Worm (Caenorhabditis elegans): Measurements from ENCODE around the gene idpb-4.

The idpb-4 gene

DNA sequence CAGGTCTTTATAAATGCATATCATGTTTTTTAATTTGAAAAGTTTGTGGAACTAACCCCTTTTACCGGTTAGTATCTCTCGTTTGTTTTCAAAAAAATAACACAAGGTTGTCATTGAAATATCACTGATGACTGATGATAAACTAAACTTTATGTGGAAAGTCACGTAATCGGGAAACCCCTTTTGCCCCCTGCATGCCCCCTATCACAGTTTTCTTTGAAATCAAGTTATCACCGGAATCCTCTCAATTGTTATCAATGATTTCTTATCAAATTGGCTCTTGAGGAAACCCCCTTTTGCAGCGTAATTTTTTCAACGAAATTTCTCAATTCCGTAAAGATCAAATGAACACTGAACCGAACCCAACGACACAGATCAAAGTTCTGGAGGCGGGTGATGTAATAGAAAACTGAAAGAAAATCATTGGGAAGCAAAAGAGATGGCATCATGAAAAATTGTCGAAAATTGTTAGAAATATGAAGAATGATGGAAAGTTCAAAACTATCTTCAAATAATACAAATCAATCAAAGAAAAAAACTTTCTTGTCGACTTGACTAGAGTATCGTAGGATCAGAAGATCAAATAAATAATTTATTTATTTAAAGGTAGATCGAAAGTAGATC is 3.1 kb upstream of the idpb-4 start:
- TF ChIP-seq ceh-63 (GFP tag; optimal IDR thresholded peaks at IDR 0.05) (no peak), mab-9 (GFP tag; IDR thresholded peaks at IDR 0.05) (no peak), nhr-19 (GFP tag; conservative IDR thresholded peaks at IDR 0.05) (peak; percentile 77), elt-2 (tag; optimal IDR thresholded peaks at IDR 0.05) (peak; percentile 93), hlh-17 (GFP tag; optimal IDR thresholded peaks at IDR 0.05; ENCODE audit: borderline replicate concordance) (no peak), nhr-71 (tag; optimal IDR thresholded peaks at IDR 0.05) (peak; percentile 83), nhr-85 (tag) (peak; percentile 96), aly-2 (tag; optimal IDR thresholded peaks at IDR 0.05) (no peak), C16A3.4 (tag; optimal IDR thresholded peaks at IDR 0.05) (peak; percentile 14), ceh-8 (GFP tag; optimal IDR thresholded peaks at IDR 0.05) (no peak), unc-30 (tag; optimal IDR thresholded peaks at IDR 0.05) (no peak), mep-1 (tag; optimal IDR thresholded peaks at IDR 0.05) (no peak), ceh-90 (tag; optimal IDR thresholded peaks at IDR 0.05) (no peak), egl-13 (tag; optimal IDR thresholded peaks at IDR 0.05) (no peak), ces-1 (GFP tag; optimal IDR thresholded peaks at IDR 0.05) (no peak), lsy-2 (tag; optimal IDR thresholded peaks at IDR 0.05) (peak; percentile 5), fos-1 (tag; optimal IDR thresholded peaks at IDR 0.05) (peak; percentile 41), fkh-8 (tag; optimal IDR thresholded peaks at IDR 0.05) (no peak), pqm-1 (tag; optimal IDR thresholded peaks at IDR 0.05) (peak; percentile 63), mef-2 (tag; optimal IDR thresholded peaks at IDR 0.05) (no peak), ceh-82 (tag; optimal IDR thresholded peaks at IDR 0.05) (no peak), lin-14 (GFP tag; optimal IDR thresholded peaks at IDR 0.05) (peak; percentile 80), tbx-2 (tag; optimal IDR thresholded peaks at IDR 0.05) (peak; percentile 65), nhr-76 (tag; optimal IDR thresholded peaks at IDR 0.05) (no peak), C04F5.9 (tag; optimal IDR thresholded peaks at IDR 0.05) (no peak), nhr-90 (tag; optimal IDR thresholded peaks at IDR 0.05; ENCODE audit: poor library complexity) (peak; percentile 74), efl-1 (optimal IDR thresholded peaks at IDR 0.05) (peak in 1 of 2 experiments; percentile 15), efl-1 (GFP tag; optimal IDR thresholded peaks at IDR 0.05 in 1 of 2) (peak in 1 of 2 experiments; percentile 89), grh-1 (GFP tag; IDR thresholded peaks at IDR 0.05) (peak; percentile 76), unc-98 (GFP tag; IDR thresholded peaks at IDR 0.05) (no peak), unc-86 (tag; optimal IDR thresholded peaks at IDR 0.05) (no peak), snpc-4 (tag; optimal IDR thresholded peaks at IDR 0.05) (no peak), pag-3 (tag; optimal IDR thresholded peaks at IDR 0.05; ENCODE audit: borderline replicate concordance, insufficient read depth) (no peak), fkh-10 (GFP tag; optimal IDR thresholded peaks at IDR 0.05) (no peak), sptf-1 (tag; optimal IDR thresholded peaks at IDR 0.05) (no peak), zag-1 (tag; optimal IDR thresholded peaks at IDR 0.05) (no peak), unc-130 (tag; optimal IDR thresholded peaks at IDR 0.05) (peak; percentile 23), lin-35 (GFP tag; optimal IDR thresholded peaks at IDR 0.05) (peak in 1 of 2 experiments; percentile 40), ama-1 (optimal IDR thresholded peaks at IDR 0.05) (no peak), xbp-1 (tag; optimal IDR thresholded peaks at IDR 0.05) (no peak), tlp-1 (tag; optimal IDR thresholded peaks at IDR 0.05) (no peak), elt-3 (tag; optimal IDR thresholded peaks at IDR 0.05) (peak; percentile 77 to 97 (median 95)), jun-1 (tag; optimal IDR thresholded peaks at IDR 0.05) (no peak), snu-23 (GFP tag; optimal IDR thresholded peaks at IDR 0.05) (peak; percentile 70), mdl-1 (tag; optimal IDR thresholded peaks at IDR 0.05) (peak in 1 of 2 experiments; percentile 63), sox-4 (tag; optimal IDR thresholded peaks at IDR 0.05) (no peak), alr-1 (tag; optimal IDR thresholded peaks at IDR 0.05; ENCODE audit: borderline replicate concordance) (no peak), aha-1 (tag; optimal IDR thresholded peaks at IDR 0.05) (peak; percentile 46), blmp-1 (tag; optimal IDR thresholded peaks at IDR 0.05) (peak; percentile 83), lin-13 (GFP tag; optimal IDR thresholded peaks at IDR 0.05) (no peak), dsc-1 (tag; optimal IDR thresholded peaks at IDR 0.05) (no peak), lin-39 (tag; optimal IDR thresholded peaks at IDR 0.05) (no peak), nhr-20 (tag; optimal IDR thresholded peaks at IDR 0.05) (peak; percentile 93)
